Worm (Caenorhabditis elegans): ENCODE results near the gene fbxc-26.

DNA sequence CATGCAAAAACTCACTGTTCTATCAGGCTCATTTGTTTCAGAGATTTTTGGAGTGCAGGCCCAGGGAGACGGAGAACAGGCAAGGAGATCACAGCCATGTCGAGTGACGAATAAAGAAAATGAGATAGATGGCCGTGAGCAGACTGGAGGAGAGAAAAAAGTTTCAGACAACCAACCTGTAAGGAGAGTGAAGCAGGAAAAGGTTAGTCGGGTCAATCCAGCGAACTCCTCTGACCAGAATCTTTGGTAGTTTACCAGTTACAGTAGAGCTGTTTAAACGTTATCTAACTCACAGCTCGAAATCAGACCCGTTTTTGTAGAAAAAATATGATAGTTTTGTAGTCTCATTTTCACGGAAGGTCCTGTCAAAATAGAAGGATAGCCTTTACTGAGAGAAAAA lies 45.7 kb downstream of the fbxc-26 start, which contains the start of gene fbxb-21:
- TF ChIP-seq pqm-1 (tag; optimal IDR thresholded peaks at IDR 0.05) (no peak), ama-1 (optimal IDR thresholded peaks at IDR 0.05) (no peak)
